Fruit fly (Drosophila melanogaster) whole organism, adult: Measurements from ENCODE around the gene CG44088.

Source experiments
- CG11617 ChIP-seq: fragments of 200-800 bp; sonication (Bioruptor generic); optimal IDR thresholded peaks from 2 replicates; lab custom pipeline; 2017; ENCODE audit warnings: mild to moderate bottlenecking, missing biosample characterization, missing genetic modification reagents, missing genetic modification characterization
- CG12768 ChIP-seq: fragments of 200-800 bp; sonication (Bioruptor generic); optimal IDR thresholded peaks from 2 replicates; lab custom pipeline; 2017; ENCODE audit warnings: missing biosample characterization, missing genetic modification characterization, mild to moderate bottlenecking, moderate library complexity, missing genetic modification reagents
- CG14711 ChIP-seq: fragments of 200-800 bp; sonication (Bioruptor generic); optimal IDR thresholded peaks from 2 replicates; lab custom pipeline; 2018; ENCODE audit warnings: missing biosample characterization, mild to moderate bottlenecking, missing genetic modification characterization, moderate library complexity
- CG1620 ChIP-seq: fragments of 200-800 bp; sonication (Bioruptor generic); optimal IDR thresholded peaks from 2 replicates; lab custom pipeline; 2016; ENCODE audit warnings: missing biosample characterization, missing genetic modification characterization
- CG33017 ChIP-seq: fragments of 200-800 bp; sonication (Bioruptor generic); optimal IDR thresholded peaks from 2 replicates; lab custom pipeline; 2018; ENCODE audit warnings: missing biosample characterization, mild to moderate bottlenecking, missing genetic modification characterization, moderate library complexity
- CG5204 ChIP-seq: fragments of 200-800 bp; sonication (Bioruptor generic); optimal IDR thresholded peaks from 2 replicates; lab custom pipeline; 2016; ENCODE audit warnings: missing biosample characterization, missing genetic modification characterization
- CG7045 ChIP-seq: fragments of 200-800 bp; sonication (Bioruptor generic); optimal IDR thresholded peaks from 2 replicates; lab custom pipeline; 2017; ENCODE audit warnings: missing biosample characterization, mild to moderate bottlenecking, missing genetic modification characterization
- CG7101 ChIP-seq: fragments of 200-800 bp; sonication (Bioruptor generic); optimal IDR thresholded peaks from 2 replicates; lab custom pipeline; 2018; ENCODE audit warnings: missing biosample characterization, mild to moderate bottlenecking, missing genetic modification characterization, moderate library complexity
- Clk ChIP-seq: fragments of 200-800 bp; sonication (Bioruptor generic); optimal IDR thresholded peaks from 2 replicates; lab custom pipeline; 2017; ENCODE audit warnings: missing biosample characterization, missing genetic modification characterization
- Crg-1 ChIP-seq: fragments of 200-800 bp; sonication (Bioruptor generic); optimal IDR thresholded peaks from 2 replicates; lab custom pipeline; 2016; ENCODE audit warnings: missing biosample characterization, missing genetic modification characterization
- Hr96 ChIP-seq: fragments of 200-800 bp; sonication (Bioruptor generic); optimal IDR thresholded peaks from 2 replicates; lab custom pipeline; 2016; ENCODE audit warnings: missing biosample characterization, missing genetic modification characterization
- Mnt ChIP-seq: fragments of 200-800 bp; sonication (Bioruptor generic); optimal IDR thresholded peaks from 2 replicates; lab custom pipeline; 2016; ENCODE audit warnings: missing biosample characterization, mild to moderate bottlenecking, missing genetic modification characterization
- bab1 ChIP-seq: fragments of 200-800 bp; sonication (Bioruptor generic); optimal IDR thresholded peaks from 3 replicates; lab custom pipeline; 2019; ENCODE audit warnings: missing biosample characterization, mild to moderate bottlenecking, missing genetic modification characterization, moderate library complexity
- cic ChIP-seq: fragments of 200-800 bp; sonication (Bioruptor generic); optimal IDR thresholded peaks from 2 replicates; lab custom pipeline; 2017; ENCODE audit warnings: missing biosample characterization, mild to moderate bottlenecking, missing genetic modification characterization, moderate library complexity
- cnc ChIP-seq, 2 experiments: fragments of >200 bp; optimal IDR thresholded peaks; 2 replicates each; lab custom pipeline; 2017
- kay ChIP-seq: fragments of 200-800 bp; sonication (Bioruptor generic); peaks from one replicate; lab custom pipeline; 2016; ENCODE audit warnings: missing biosample characterization, missing genetic modification characterization, borderline replicate concordance
- ovo ChIP-seq: fragments of 200-800 bp; sonication (Bioruptor generic); optimal IDR thresholded peaks from 2 replicates; lab custom pipeline; 2016; ENCODE audit warnings: missing biosample characterization, missing genetic modification characterization
- pad ChIP-seq: fragments of 200-800 bp; sonication (Bioruptor generic); optimal IDR thresholded peaks from 3 replicates; lab custom pipeline; 2017; ENCODE audit warnings: missing biosample characterization, missing genetic modification characterization, mild to moderate bottlenecking, moderate library complexity, missing genetic modification reagents
- tj ChIP-seq: fragments of 200-800 bp; sonication (Bioruptor generic); optimal IDR thresholded peaks from 3 replicates; lab custom pipeline; 2017; ENCODE audit warnings: missing biosample characterization, mild to moderate bottlenecking, missing genetic modification characterization, moderate library complexity
- toe ChIP-seq: fragments of 200-800 bp; sonication (Bioruptor generic); optimal IDR thresholded peaks from 2 replicates; lab custom pipeline; 2016; ENCODE audit warnings: missing biosample characterization, missing genetic modification characterization

CG44088 gene

DNA sequence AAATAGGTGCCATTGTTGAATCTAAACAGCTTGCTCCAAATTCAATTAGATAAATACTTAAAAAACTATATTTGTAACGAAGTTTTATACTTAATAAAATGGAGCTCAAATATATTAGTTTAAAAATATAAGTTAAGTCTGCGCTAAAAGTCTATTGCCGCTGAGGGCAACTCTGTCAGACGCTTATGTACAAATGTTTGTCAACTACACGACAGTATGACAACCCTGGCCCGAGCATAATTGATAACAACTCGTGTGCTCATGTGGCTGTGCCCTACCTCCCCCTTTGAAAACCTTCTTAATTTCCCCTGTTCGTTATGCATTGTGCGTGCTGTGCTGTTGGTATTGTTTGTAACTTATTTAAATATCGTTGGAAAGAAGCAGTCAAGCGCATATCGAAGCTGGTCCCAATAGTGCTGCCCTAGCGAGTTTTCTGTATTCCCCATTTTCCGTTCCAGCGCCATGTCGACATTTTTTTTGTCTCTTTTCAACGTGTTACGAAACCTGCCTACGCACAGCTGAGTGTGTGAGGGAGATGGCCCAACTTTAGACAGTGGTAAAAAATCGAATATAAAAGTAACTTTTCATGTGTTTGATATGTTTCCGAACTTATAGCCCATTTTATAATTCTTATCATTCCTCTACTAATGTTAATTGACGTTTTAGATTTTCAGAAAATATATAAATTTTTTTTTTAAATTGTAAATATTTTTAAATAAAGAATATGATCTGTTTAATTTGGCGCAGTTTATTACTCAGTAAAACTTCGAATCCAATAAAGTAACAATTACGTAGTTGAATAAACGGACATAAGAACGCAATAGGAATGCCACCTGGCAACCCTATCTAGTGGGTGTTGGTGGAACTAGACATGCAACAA is 30.2 kb upstream of the CG44088 start:
- TF ChIP-seq Crg-1 (GFP tag; lab: Kevin White, UChicago) = no peak
- TF ChIP-seq ovo = no peak
- TF ChIP-seq CG7101 (tag; lab: Kevin White, UChicago) = no peak
- TF ChIP-seq CG14711 = peak; percentile 62
- peak; percentile 10 for TF ChIP-seq bab1 (GFP tag; lab: Kevin White, UChicago)
- peak; percentile 79 for TF ChIP-seq tj (GFP tag; lab: Kevin White, UChicago)
- TF ChIP-seq pad (GFP tag; lab: Kevin White, UChicago) = no peak
- no peak for TF ChIP-seq cnc (optimal IDR thresholded peaks at IDR 0.05; lab: Kevin White, UChicago)
- no peak for TF ChIP-seq CG11617
- no peak for TF ChIP-seq CG7045 (GFP tag; lab: Kevin White, UChicago)
- TF ChIP-seq Clk (GFP tag; lab: Kevin White, UChicago) = no peak
- no peak for TF ChIP-seq cic (GFP tag; lab: Kevin White, UChicago)
- TF ChIP-seq kay (GFP tag; lab: Kevin White, UChicago) = no peak
- TF ChIP-seq CG12768 = no peak

DNA sequence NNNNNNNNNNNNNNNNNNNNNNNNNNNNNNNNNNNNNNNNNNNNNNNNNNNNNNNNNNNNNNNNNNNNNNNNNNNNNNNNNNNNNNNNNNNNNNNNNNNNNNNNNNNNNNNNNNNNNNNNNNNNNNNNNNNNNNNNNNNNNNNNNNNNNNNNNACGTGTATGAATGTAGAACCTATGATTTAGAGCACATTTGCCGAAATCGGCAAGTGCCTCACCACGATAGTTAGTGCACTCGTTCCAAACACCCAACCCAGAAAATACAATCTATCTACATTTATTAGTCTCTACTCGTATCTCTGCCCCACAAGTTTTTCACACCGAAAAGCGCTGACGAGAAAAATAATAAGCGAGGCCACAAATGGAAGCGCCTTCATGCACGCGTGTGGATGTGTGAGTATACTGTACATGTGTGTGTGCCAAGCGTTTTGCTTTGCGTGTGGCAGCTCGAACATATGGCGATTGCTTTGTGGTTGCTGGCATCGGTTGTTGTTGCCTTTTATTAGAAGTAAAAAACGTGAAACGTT is 29.3 kb upstream of the CG44088 start:
- TF ChIP-seq tj (GFP tag; lab: Kevin White, UChicago) (peak; percentile 72), kay (GFP tag; lab: Kevin White, UChicago) (peak; percentile 85), CG1620 (GFP tag; lab: Kevin White, UChicago) (no peak)

DNA sequence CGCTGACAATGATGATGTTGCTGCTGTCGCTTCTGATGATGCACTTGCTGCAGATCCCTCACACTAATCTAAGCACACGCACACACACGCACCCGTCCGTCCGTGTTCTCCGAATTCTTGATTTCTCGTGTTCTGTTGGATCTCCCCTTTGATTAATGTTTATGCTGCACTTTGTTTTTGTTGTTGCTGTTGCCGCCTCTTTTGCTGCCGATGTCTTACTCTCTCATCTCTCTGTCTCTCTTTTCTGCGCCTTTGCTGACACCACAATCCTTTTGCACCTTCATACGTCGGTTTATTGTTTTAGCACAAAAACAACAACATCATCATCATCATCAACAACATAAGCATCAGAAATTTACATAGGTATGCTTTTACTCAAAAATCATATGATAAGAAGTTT is 23.2 kb upstream of the CG44088 start:
- TF ChIP-seq CG1620 (GFP tag; lab: Kevin White, UChicago) (no peak), cnc (optimal IDR thresholded peaks at IDR 0.05; lab: Kevin White, UChicago) (no peak), pad (GFP tag; lab: Kevin White, UChicago) (no peak), CG11617 (no peak), tj (GFP tag; lab: Kevin White, UChicago) (peak; percentile 57), ovo (no peak), CG5204 (GFP tag; lab: Kevin White, UChicago) (no peak), toe (GFP tag; lab: Kevin White, UChicago) (no peak)

DNA sequence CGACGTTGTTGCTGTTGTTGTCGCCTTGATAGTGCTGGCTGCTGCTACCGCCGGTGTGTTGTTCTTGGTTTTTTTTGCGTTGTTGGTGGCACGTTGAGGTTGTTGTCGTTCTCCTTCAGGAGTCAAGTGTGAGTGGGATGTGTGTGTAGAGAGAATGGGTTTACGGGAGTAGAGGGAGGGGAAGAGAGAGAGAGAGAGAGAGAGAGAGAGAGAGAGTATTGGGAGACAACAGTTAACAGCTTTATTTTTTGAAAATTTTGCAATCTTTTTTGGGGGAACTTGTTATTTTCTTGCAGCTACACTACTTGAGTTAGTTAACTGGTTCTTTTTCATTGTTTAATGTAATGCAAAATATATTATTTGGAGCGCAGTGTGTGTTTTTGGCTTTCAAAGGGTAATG is 22.7 kb upstream of the CG44088 start:
- no peak for TF ChIP-seq CG11617
- TF ChIP-seq toe (GFP tag; lab: Kevin White, UChicago) = no peak
- no peak for TF ChIP-seq CG1620 (GFP tag; lab: Kevin White, UChicago)
- TF ChIP-seq Crg-1 (GFP tag; lab: Kevin White, UChicago) = no peak
- TF ChIP-seq CG14711 = no peak
- TF ChIP-seq CG12768 = no peak
- TF ChIP-seq CG33017 (tag; lab: Kevin White, UChicago) = no peak
- no peak for TF ChIP-seq CG5204 (GFP tag; lab: Kevin White, UChicago)
- TF ChIP-seq Clk (GFP tag; lab: Kevin White, UChicago) = no peak
- no peak for TF ChIP-seq Mnt
- no peak for TF ChIP-seq ovo
- no peak for TF ChIP-seq pad (GFP tag; lab: Kevin White, UChicago)
- no peak for TF ChIP-seq CG7101 (tag; lab: Kevin White, UChicago)
- TF ChIP-seq CG7045 (GFP tag; lab: Kevin White, UChicago) = no peak

DNA sequence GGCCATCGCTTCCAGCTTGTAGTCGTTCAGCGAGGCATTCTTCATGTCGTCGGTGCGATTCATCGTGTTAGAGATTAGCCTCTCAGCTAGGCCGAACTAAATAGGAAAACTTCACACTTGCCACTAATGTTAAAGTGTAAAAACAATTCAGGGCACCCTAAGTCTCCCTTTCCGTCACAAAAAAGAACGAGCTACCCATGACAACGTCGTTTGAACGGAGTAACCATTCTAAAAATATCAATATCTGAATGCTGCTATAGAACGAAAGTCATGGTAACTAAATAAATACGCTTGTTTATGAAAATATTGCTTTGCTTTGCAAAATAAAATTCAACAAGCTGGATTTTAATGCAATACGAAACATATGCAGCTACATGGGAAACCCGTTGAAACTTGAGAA is 9.8 kb upstream of the CG44088 start, which contains the start of gene Ccdc39:
Ccdc39 (minus strand) TSS at position 101 of the 400 bp plus-strand sequence.
- TF ChIP-seq pad (GFP tag; lab: Kevin White, UChicago) (no peak), cnc (optimal IDR thresholded peaks at IDR 0.05; lab: Kevin White, UChicago) (no peak), CG7101 (tag; lab: Kevin White, UChicago) (no peak), Mnt (no peak), CG1620 (GFP tag; lab: Kevin White, UChicago) (no peak), Clk (GFP tag; lab: Kevin White, UChicago) (no peak), Hr96 (no peak), tj (GFP tag; lab: Kevin White, UChicago) (no peak), ovo (no peak), CG11617 (no peak), CG14711 (no peak), kay (GFP tag; lab: Kevin White, UChicago) (no peak), CG5204 (GFP tag; lab: Kevin White, UChicago) (no peak), cic (GFP tag; lab: Kevin White, UChicago) (no peak), Crg-1 (GFP tag; lab: Kevin White, UChicago) (no peak), toe (GFP tag; lab: Kevin White, UChicago) (no peak), bab1 (GFP tag; lab: Kevin White, UChicago) (no peak), CG33017 (tag; lab: Kevin White, UChicago) (no peak), CG12768 (no peak)

DNA sequence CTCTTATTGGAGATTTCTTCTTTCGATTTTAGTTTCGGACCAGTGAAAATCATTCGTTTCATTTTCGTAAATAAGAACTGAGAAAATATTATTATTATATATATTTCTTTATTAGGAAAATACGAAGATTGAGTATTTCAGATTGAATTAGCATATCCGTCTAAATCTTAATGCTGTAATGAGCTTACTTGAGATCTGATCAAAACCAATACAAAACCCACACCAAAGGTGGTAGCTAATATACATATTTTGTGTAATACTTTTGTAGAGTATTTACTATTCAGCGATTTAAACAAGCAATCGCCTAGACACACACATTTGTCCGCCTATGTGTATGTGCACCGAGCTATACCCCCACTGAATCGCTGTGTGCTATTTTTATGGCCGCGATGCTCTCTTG is 5.9 kb upstream of the CG44088 start:
- TF ChIP-seq kay (GFP tag; lab: Kevin White, UChicago) = peak; percentile 33
- no peak for TF ChIP-seq tj (GFP tag; lab: Kevin White, UChicago)
- no peak for TF ChIP-seq CG12768
